Fruit fly (Drosophila melanogaster): ENCODE measurements around the gene CG11555.

The CG11555 gene

dm6 chr2L:309177-309576 lies 35.5 kb downstream of the CG11555 start (continued):
- TF ChIP-seq peb (GFP tag; IDR thresholded peaks at IDR 0.05) (no peak), CG14050 (GFP tag; IDR thresholded peaks at IDR 0.05) (no peak), dan (GFP tag; IDR thresholded peaks at IDR 0.05) (no peak), CG3281 (GFP tag; optimal IDR thresholded peaks at IDR 0.05) (no peak), CG17359 (tag; optimal IDR thresholded peaks at IDR 0.05) (peak; percentile 12), C15 (GFP tag; IDR thresholded peaks at IDR 0.05) (no peak), Blimp-1 (GFP tag; optimal IDR thresholded peaks at IDR 0.05) (no peak), al (GFP tag; IDR thresholded peaks at IDR 0.05) (no peak), gce (GFP tag; IDR thresholded peaks at IDR 0.05) (no peak), CG1647 (GFP tag; optimal IDR thresholded peaks at IDR 0.05) (no peak), rib (GFP tag; IDR thresholded peaks at IDR 0.05) (no peak), HLH3B (GFP tag; IDR thresholded peaks at IDR 0.05) (no peak), sens-2 (GFP tag; IDR thresholded peaks at IDR 0.05) (no peak), Mrtf (GFP tag; IDR thresholded peaks at IDR 0.05) (no peak), CG30020 (tag; optimal IDR thresholded peaks at IDR 0.05) (no peak), ranshi (GFP tag; IDR thresholded peaks at IDR 0.05) (no peak), PHDP (tag; optimal IDR thresholded peaks at IDR 0.05) (peak; percentile 30), Vsx1 (GFP tag; optimal IDR thresholded peaks at IDR 0.05) (no peak), hkb (optimal IDR thresholded peaks at IDR 0.05) (no peak), hkb (GFP tag; IDR thresholded peaks at IDR 0.05) (no peak), CG2678 (tag; optimal IDR thresholded peaks at IDR 0.05) (peak; percentile 38), H15 (GFP tag; IDR thresholded peaks at IDR 0.05) (no peak), Spps (tag; optimal IDR thresholded peaks at IDR 0.05) (no peak), Lim3 (GFP tag; IDR thresholded peaks at IDR 0.05) (no peak), Oli (tag; optimal IDR thresholded peaks at IDR 0.05) (peak; percentile 6), Xrp1 (GFP tag; IDR thresholded peaks at IDR 0.05) (0 out of 2 replicates have a peak, but pooled peaks have one; percentile 28), CG3995 (GFP tag; optimal IDR thresholded peaks at IDR 0.05) (no peak), run (tag; optimal IDR thresholded peaks at IDR 0.05) (no peak), NK7.1 (GFP tag; optimal IDR thresholded peaks at IDR 0.05) (no peak), CG3847 (GFP tag; IDR thresholded peaks at IDR 0.05) (no peak), CG32532 (GFP tag; IDR thresholded peaks at IDR 0.05) (0 out of 2 replicates have a peak, but pooled peaks have one; percentile 14), pho (GFP tag; optimal IDR thresholded peaks at IDR 0.05) (no peak), Ets97D (GFP tag; optimal IDR thresholded peaks at IDR 0.05) (no peak), B-H1 (GFP tag; IDR thresholded peaks at IDR 0.05) (no peak), ERR (GFP tag; optimal IDR thresholded peaks at IDR 0.05) (no peak), dpn (GFP tag; optimal IDR thresholded peaks at IDR 0.05) (no peak), CG30403 (GFP tag; optimal IDR thresholded peaks at IDR 0.05) (no peak), nau (GFP tag; optimal IDR thresholded peaks at IDR 0.05) (no peak), CG6683 (GFP tag; optimal IDR thresholded peaks at IDR 0.05) (no peak), Gsc (GFP tag; IDR thresholded peaks at IDR 0.05) (no peak), CG2889 (GFP tag; IDR thresholded peaks at IDR 0.05) (no peak), CG12744 (GFP tag; optimal IDR thresholded peaks at IDR 0.05) (no peak), CG10431 (GFP tag; optimal IDR thresholded peaks at IDR 0.05) (no peak), CG17568 (GFP tag; optimal IDR thresholded peaks at IDR 0.05) (no peak), Rfx (GFP tag; IDR thresholded peaks at IDR 0.05) (0 out of 2 replicates have a peak, but pooled peaks have one; percentile 47), Bdp1 (GFP tag; optimal IDR thresholded peaks at IDR 0.05) (no peak), CG10321 (GFP tag; IDR thresholded peaks at IDR 0.05) (no peak), CG17186 (GFP tag; optimal IDR thresholded peaks at IDR 0.05) (no peak), esg (GFP tag; conservative IDR thresholded peaks at IDR 0.05) (no peak), Nf-YB (GFP tag; optimal IDR thresholded peaks at IDR 0.05) (no peak), CG18262 (tag; optimal IDR thresholded peaks at IDR 0.05) (no peak), CG30431 (GFP tag; optimal IDR thresholded peaks at IDR 0.05) (no peak), lmd (GFP tag; IDR thresholded peaks at IDR 0.05) (peak; percentile 54), E2f1 (GFP tag; IDR thresholded peaks at IDR 0.05) (peak; percentile 10; the same call in 1 of the 2 replicates)
